Worm (Caenorhabditis elegans): ENCODE measurements around the gene polg-1.

The polg-1 gene

DNA sequence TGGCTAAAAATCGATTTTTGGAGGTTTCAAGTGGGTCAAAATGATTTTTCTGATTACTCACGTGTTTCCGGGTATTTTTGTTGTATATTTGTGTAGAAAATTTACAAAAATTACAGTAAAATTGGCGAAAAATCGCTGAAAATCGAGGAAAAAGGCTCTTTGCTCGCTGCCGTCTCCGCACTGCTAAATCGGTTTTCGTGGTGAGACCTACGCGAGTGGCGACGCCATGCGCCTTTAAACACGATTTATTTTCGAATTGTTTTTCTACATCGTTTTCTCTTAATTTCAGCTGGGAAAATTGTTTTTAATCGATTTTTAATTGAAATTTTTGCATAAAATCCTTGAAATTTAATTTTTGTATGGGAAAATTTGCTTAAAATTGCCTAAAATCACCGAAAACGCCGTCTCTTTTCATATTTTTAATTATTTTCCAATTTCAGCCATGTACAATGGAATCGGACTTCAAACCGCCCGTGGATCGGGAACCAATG is 25.2 kb upstream of the polg-1 start, which contains the start of the genes pqn-87 and rsr-2:
Gene pqn-87 (minus strand): TSS at position 171 of the 491 bp plus-strand sequence.
Gene rsr-2 (plus strand): TSS at position 441 of the 491 bp plus-strand sequence.
- TF ChIP-seq nhr-11 (tag; optimal IDR thresholded peaks at IDR 0.05): no peak

DNA sequence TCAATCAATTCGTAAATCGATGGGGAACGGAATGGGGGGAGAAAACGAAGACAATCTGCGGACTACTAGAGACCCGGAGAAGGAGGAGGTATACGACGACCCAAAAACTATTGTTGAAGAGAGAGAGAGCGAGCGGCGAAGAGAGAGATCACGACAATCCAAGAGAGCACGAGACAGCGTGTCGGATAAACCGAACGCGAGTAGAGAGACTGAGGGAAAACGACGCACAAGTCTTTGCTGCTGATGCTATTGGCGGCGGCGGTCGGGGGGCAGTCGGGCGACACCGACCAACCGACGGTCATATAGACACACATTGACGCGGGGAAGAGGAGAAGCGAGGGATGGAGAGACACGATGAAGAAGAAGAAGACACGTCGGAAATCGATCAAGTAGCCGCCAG is 22.8 kb upstream of the polg-1 start:
- no peak for TF ChIP-seq pha-4 (tag; optimal IDR thresholded peaks at IDR 0.05)
- peak; percentile 88 for TF ChIP-seq pros-1 (tag; optimal IDR thresholded peaks at IDR 0.05)
- TF ChIP-seq fax-1 (tag; optimal IDR thresholded peaks at IDR 0.05): no peak
- peak; percentile 46 for TF ChIP-seq ceh-14 (tag; optimal IDR thresholded peaks at IDR 0.05)
- no peak for TF ChIP-seq hlh-15 (tag; optimal IDR thresholded peaks at IDR 0.05)
- no peak for TF ChIP-seq sox-2 (GFP tag; IDR thresholded peaks at IDR 0.05)
- no peak for TF ChIP-seq lim-6 (tag; optimal IDR thresholded peaks at IDR 0.05)
- TF ChIP-seq ztf-16 (tag; optimal IDR thresholded peaks at IDR 0.05): no peak
- TF ChIP-seq ceh-45 (GFP tag; IDR thresholded peaks at IDR 0.05): 0 out of 2 replicates have a peak, but pooled peaks have one; percentile 9
- TF ChIP-seq unc-3 (GFP tag; conservative IDR thresholded peaks at IDR 0.05): no peak
- TF ChIP-seq unc-3 (tag; optimal IDR thresholded peaks at IDR 0.05): no peak
- peak; percentile 64 for TF ChIP-seq dve-1 (tag; optimal IDR thresholded peaks at IDR 0.05)
- TF ChIP-seq hlh-6 (tag; optimal IDR thresholded peaks at IDR 0.05): peak; percentile 35
- no peak for TF ChIP-seq hlh-13 (GFP tag; optimal IDR thresholded peaks at IDR 0.05)
- peak; percentile 68 for TF ChIP-seq syd-9 (tag; optimal IDR thresholded peaks at IDR 0.05)
- peak; percentile 92 for TF ChIP-seq ceh-18 (tag; optimal IDR thresholded peaks at IDR 0.05)
- TF ChIP-seq fkh-6 (tag; optimal IDR thresholded peaks at IDR 0.05): no peak
- no peak for TF ChIP-seq nhr-232 (tag; optimal IDR thresholded peaks at IDR 0.05)
- no peak for TF ChIP-seq ceh-22 (tag; optimal IDR thresholded peaks at IDR 0.05)
- no peak for TF ChIP-seq eyg-1 (tag; optimal IDR thresholded peaks at IDR 0.05)
- TF ChIP-seq ahr-1 (tag; optimal IDR thresholded peaks at IDR 0.05): no peak
- peak; percentile 77 for TF ChIP-seq sdc-2 (tag; optimal IDR thresholded peaks at IDR 0.05)
- peak; percentile 78 for TF ChIP-seq hlh-30 (tag; optimal IDR thresholded peaks at IDR 0.05; ENCODE audit: insufficient read depth)
- no peak for TF ChIP-seq pha-2 (tag; optimal IDR thresholded peaks at IDR 0.05)
- no peak for TF ChIP-seq mec-3 (tag; optimal IDR thresholded peaks at IDR 0.05; ENCODE audit: borderline replicate concordance)
- TF ChIP-seq K09A11.1 (tag; optimal IDR thresholded peaks at IDR 0.05; ENCODE audit: insufficient read depth): peak; percentile 74
- TF ChIP-seq ceh-34 (tag; optimal IDR thresholded peaks at IDR 0.05): peak; percentile 91
- no peak for TF ChIP-seq sox-4 (tag; optimal IDR thresholded peaks at IDR 0.05)
- peak; percentile 86 for TF ChIP-seq unc-55 (GFP tag; optimal IDR thresholded peaks at IDR 0.05)
- TF ChIP-seq gmeb-2 (tag; optimal IDR thresholded peaks at IDR 0.05): no peak
- peak; percentile 96 for TF ChIP-seq nfya-1 (tag; optimal IDR thresholded peaks at IDR 0.05)
- TF ChIP-seq pat-9 (tag; optimal IDR thresholded peaks at IDR 0.05): no peak
- peak; percentile 66 for TF ChIP-seq F13H6.1 (tag; optimal IDR thresholded peaks at IDR 0.05)
- TF ChIP-seq rnt-1 (tag; optimal IDR thresholded peaks at IDR 0.05): peak; percentile 83
- peak; percentile 18 for TF ChIP-seq ets-4 (tag; optimal IDR thresholded peaks at IDR 0.05)
- TF ChIP-seq npax-4 (tag; optimal IDR thresholded peaks at IDR 0.05): no peak
- peak; percentile 22 for TF ChIP-seq dmd-4 (tag; optimal IDR thresholded peaks at IDR 0.05; ENCODE audit: borderline replicate concordance)
- no peak for TF ChIP-seq zip-5 (tag; optimal IDR thresholded peaks at IDR 0.05)
- TF ChIP-seq ceh-48 (tag; optimal IDR thresholded peaks at IDR 0.05): peak; percentile 65
- TF ChIP-seq madf-2 (tag; optimal IDR thresholded peaks at IDR 0.05): peak; percentile 41
- TF ChIP-seq ceh-6 (GFP tag; optimal IDR thresholded peaks at IDR 0.05): peak; percentile 10
- no peak for TF ChIP-seq pax-1 (tag; optimal IDR thresholded peaks at IDR 0.05)
- peak; percentile 64 for TF ChIP-seq C08G9.2 (tag; optimal IDR thresholded peaks at IDR 0.05)
- TF ChIP-seq hlh-8 (tag; optimal IDR thresholded peaks at IDR 0.05): peak; percentile 15
- peak; percentile 87 for TF ChIP-seq ceh-31 (tag; optimal IDR thresholded peaks at IDR 0.05)
- no peak for TF ChIP-seq odd-2 (tag; optimal IDR thresholded peaks at IDR 0.05)
- TF ChIP-seq tbx-7 (tag; optimal IDR thresholded peaks at IDR 0.05): peak; percentile 3
- TF ChIP-seq ref-2 (tag; optimal IDR thresholded peaks at IDR 0.05): peak; percentile 88
- TF ChIP-seq unc-42 (tag; optimal IDR thresholded peaks at IDR 0.05): peak; percentile 51
- no peak for TF ChIP-seq ceh-24 (tag; optimal IDR thresholded peaks at IDR 0.05)

Measured in whole organism, late embryonic.